Fruit fly (Drosophila melanogaster): ENCODE data around the gene CG7394.
"Not testable (repeated sequence)": the region's sequence is repeated elsewhere in the genome, so short reads cannot be mapped to it uniquely, and the experiment has no call there.

Gene CG7394

dm6 chr3L:11587720-11588580 is 26.2 kb downstream of the CG7394 start, which contains the start of gene rt (continued):
- TF ChIP-seq CrebA (GFP tag; optimal IDR thresholded peaks at IDR 0.05; ENCODE audit: borderline replicate concordance) (no peak), Abd-B (GFP tag; optimal IDR thresholded peaks at IDR 0.05) (no peak)

dm6 chr3L:11588594-11588993 is 26.8 kb downstream of the CG7394 start:
- no peak for TF ChIP-seq Hnf4 (GFP tag; optimal IDR thresholded peaks at IDR 0.05)
- TF ChIP-seq dsf (GFP tag; optimal IDR thresholded peaks at IDR 0.05; ENCODE audit: borderline replicate concordance): no peak
- no peak for TF ChIP-seq dmrt93B (GFP tag; optimal IDR thresholded peaks at IDR 0.05)
- no peak for TF ChIP-seq sv (GFP tag; optimal IDR thresholded peaks at IDR 0.05)
- TF ChIP-seq lola (GFP tag; optimal IDR thresholded peaks at IDR 0.05): no peak

dm6 chr3L:11589395-11589794 is 27.6 kb downstream of the CG7394 start, which contains the start of gene CG7377:
Gene CG7377 (plus strand): TSS chr3L:11589695.
- not testable (repeated sequence) for TF ChIP-seq Mio (GFP tag; optimal IDR thresholded peaks at IDR 0.05); Vsx2 (GFP tag; optimal IDR thresholded peaks at IDR 0.05; ENCODE audit: partially characterized antibody); dmrt93B (GFP tag; optimal IDR thresholded peaks at IDR 0.05)

- TF ChIP-seq N (GFP tag; optimal IDR thresholded peaks at IDR 0.05): no peak
- TF ChIP-seq OdsH (GFP tag; optimal IDR thresholded peaks at IDR 0.05): no peak
- no peak for TF ChIP-seq rgr (GFP tag; optimal IDR thresholded peaks at IDR 0.05)
- no peak for TF ChIP-seq Myc (optimal IDR thresholded peaks at IDR 0.05)
Observed at dm6 chr3L:11591131-11591530, 29.3 kb downstream of the CG7394 start, which contains the start of gene CG33268. Gene CG33268 (minus strand): TSS chr3L:11591231.

- no peak for TF ChIP-seq GATAd (GFP tag; optimal IDR thresholded peaks at IDR 0.05)
- TF ChIP-seq ey (GFP tag; optimal IDR thresholded peaks at IDR 0.05): no peak
- no peak for TF ChIP-seq N (GFP tag; optimal IDR thresholded peaks at IDR 0.05)
Observed at dm6 chr3L:11591803-11592202, 30.0 kb downstream of the CG7394 start.

dm6 chr3L:11593778-11594177 is 32.0 kb downstream of the CG7394 start:
- no peak for TF ChIP-seq ey (GFP tag; optimal IDR thresholded peaks at IDR 0.05)
- TF ChIP-seq N (GFP tag; optimal IDR thresholded peaks at IDR 0.05): no peak
- peak; percentile 23 for TF ChIP-seq HLH106 (tag; optimal IDR thresholded peaks at IDR 0.05)
- no peak for TF ChIP-seq br (GFP tag; optimal IDR thresholded peaks at IDR 0.05)
- no peak for TF ChIP-seq sv (GFP tag; optimal IDR thresholded peaks at IDR 0.05)
- TF ChIP-seq Sp1 (GFP tag; optimal IDR thresholded peaks at IDR 0.05): peak; percentile 52
- no peak for TF ChIP-seq tai (GFP tag; optimal IDR thresholded peaks at IDR 0.05)
- TF ChIP-seq pan (optimal IDR thresholded peaks at IDR 0.05): no peak
- TF ChIP-seq dl (GFP tag; optimal IDR thresholded peaks at IDR 0.05; ENCODE audit: insufficient read depth in 1 of 2, partially characterized antibody in 2 of 2): no peak
- no peak for TF ChIP-seq CG9705 (GFP tag; optimal IDR thresholded peaks at IDR 0.05)
- no peak for TF ChIP-seq Hnf4 (GFP tag; optimal IDR thresholded peaks at IDR 0.05)
- TF ChIP-seq foxo (GFP tag; optimal IDR thresholded peaks at IDR 0.05): peak in 1 of 2 experiments; percentile 18

- peak in 1 of 2 experiments; percentile 2 for TF ChIP-seq dl (GFP tag; optimal IDR thresholded peaks at IDR 0.05; ENCODE audit: insufficient read depth in 1 of 2, partially characterized antibody in 2 of 2)
- no peak for TF ChIP-seq br (GFP tag; optimal IDR thresholded peaks at IDR 0.05)
Observed at dm6 chr3L:11596585-11597252, 34.9 kb downstream of the CG7394 start, which contains the start of gene CG7368. Gene CG7368 (plus strand): TSS chr3L:11597202.

- TF ChIP-seq N (GFP tag; optimal IDR thresholded peaks at IDR 0.05) (no peak), pan (optimal IDR thresholded peaks at IDR 0.05) (no peak), rgr (GFP tag; optimal IDR thresholded peaks at IDR 0.05) (peak; percentile 3), CrebA (GFP tag; optimal IDR thresholded peaks at IDR 0.05; ENCODE audit: borderline replicate concordance) (no peak), GATAd (GFP tag; optimal IDR thresholded peaks at IDR 0.05) (no peak), Dfd (GFP tag; optimal IDR thresholded peaks at IDR 0.05) (no peak), fru (GFP tag; optimal IDR thresholded peaks at IDR 0.05) (no peak), Sp1 (GFP tag; optimal IDR thresholded peaks at IDR 0.05) (peak; percentile 30), usp (GFP tag; optimal IDR thresholded peaks at IDR 0.05) (no peak), Dif (GFP tag; optimal IDR thresholded peaks at IDR 0.05; ENCODE audit: partially characterized antibody) (no peak), br (GFP tag; optimal IDR thresholded peaks at IDR 0.05) (no peak), jim (GFP tag; optimal IDR thresholded peaks at IDR 0.05) (no peak), woc (GFP tag; optimal IDR thresholded peaks at IDR 0.05) (no peak), dl (GFP tag; optimal IDR thresholded peaks at IDR 0.05; ENCODE audit: insufficient read depth in 1 of 2, partially characterized antibody in 2 of 2) (no peak), Abd-B (GFP tag; optimal IDR thresholded peaks at IDR 0.05) (no peak), Jra (GFP tag; optimal IDR thresholded peaks at IDR 0.05) (no peak), OdsH (GFP tag; optimal IDR thresholded peaks at IDR 0.05) (no peak), Hr83 (GFP tag; optimal IDR thresholded peaks at IDR 0.05; ENCODE audit: poor library complexity, severe bottlenecking) (no peak), lola (GFP tag; optimal IDR thresholded peaks at IDR 0.05) (no peak), Vsx2 (GFP tag; optimal IDR thresholded peaks at IDR 0.05; ENCODE audit: partially characterized antibody) (no peak), Mio (GFP tag; optimal IDR thresholded peaks at IDR 0.05) (no peak)
Observed at dm6 chr3L:11599255-11599654, 37.5 kb downstream of the CG7394 start.

All from whole organism, wandering third instar larva.